Fruit fly (Drosophila melanogaster): ENCODE measurements around the gene Sbat.
A peak's percentile ranks its signal among the peaks of the same experiment; 100 is the strongest.

Gene Sbat

DNA sequence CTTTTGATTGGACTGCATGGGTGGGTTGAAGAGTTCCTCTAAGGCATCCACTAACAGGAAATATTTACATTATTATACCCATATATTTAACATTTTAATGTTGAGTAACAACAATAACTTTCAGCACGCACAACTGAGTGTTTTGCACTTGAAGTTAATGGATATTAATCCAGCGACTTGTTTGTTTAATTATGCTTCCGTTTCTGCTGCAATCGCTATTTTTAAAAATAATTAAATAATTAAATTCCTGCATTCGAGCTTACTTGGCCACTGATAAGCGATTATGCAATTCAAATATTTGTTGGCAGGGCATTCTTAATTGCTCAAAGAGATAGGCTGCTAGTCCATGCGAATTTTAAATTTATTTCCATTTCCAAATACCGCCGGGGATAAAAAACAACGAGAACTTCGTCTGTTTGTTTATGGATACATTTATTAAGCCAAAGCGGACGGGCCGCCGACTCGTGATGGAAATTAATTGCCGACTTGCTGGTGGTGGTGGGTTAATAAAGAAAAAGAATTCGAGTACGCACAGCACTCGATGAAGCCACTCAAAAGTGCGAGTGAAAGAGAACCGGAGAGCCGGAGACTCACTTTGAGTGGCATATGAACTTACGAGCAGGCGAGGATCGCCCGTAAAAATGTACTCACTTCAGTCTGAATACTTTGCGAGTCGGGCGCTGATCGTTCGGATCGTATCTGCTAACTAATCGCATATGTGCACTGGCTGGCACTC is 16.1 kb upstream of the Sbat start (continued):
- TF ChIP-seq CG11456 (GFP tag; IDR thresholded peaks at IDR 0.05) (no peak), sima (GFP tag; optimal IDR thresholded peaks at IDR 0.05) (no peak), br (optimal IDR thresholded peaks at IDR 0.05) (no peak), E2f2 (GFP tag; IDR thresholded peaks at IDR 0.05) (0 out of 2 replicates have a peak, but pooled peaks have one; percentile 9), CG12744 (GFP tag; optimal IDR thresholded peaks at IDR 0.05) (no peak), CG18262 (tag; optimal IDR thresholded peaks at IDR 0.05) (peak; percentile 40), CG15601 (tag; optimal IDR thresholded peaks at IDR 0.05) (no peak), pnt (GFP tag; optimal IDR thresholded peaks at IDR 0.05) (no peak), CG12219 (GFP tag; optimal IDR thresholded peaks at IDR 0.05) (peak; percentile 5), CG11093 (GFP tag; IDR thresholded peaks at IDR 0.05) (no peak), nau (GFP tag; optimal IDR thresholded peaks at IDR 0.05) (no peak), salm (tag; optimal IDR thresholded peaks at IDR 0.05) (no peak), CG2199 (GFP tag; IDR thresholded peaks at IDR 0.05) (0 out of 3 replicates have a peak, but pooled peaks have one; percentile 14), sna (GFP tag; IDR thresholded peaks at IDR 0.05; ENCODE audit: partially characterized antibody) (0 out of 2 replicates have a peak, but pooled peaks have one; percentile 39), ash1 (GFP tag; optimal IDR thresholded peaks at IDR 0.05) (no peak), pan (optimal IDR thresholded peaks at IDR 0.05) (no peak), pan (GFP tag; optimal IDR thresholded peaks at IDR 0.05 in 1 of 2, IDR thresholded peaks at IDR 0.05 in 1 of 2) (peak in 1 of 2 experiments; percentile 34), CG6854 (GFP tag; optimal IDR thresholded peaks at IDR 0.05) (peak; percentile 3), Jarid2 (GFP tag; optimal IDR thresholded peaks at IDR 0.05) (peak; percentile 88), CG18619 (GFP tag; optimal IDR thresholded peaks at IDR 0.05) (no peak), CG17361 (GFP tag; IDR thresholded peaks at IDR 0.05) (0 out of 3 replicates have a peak, but pooled peaks have one; percentile 28), CG16813 (GFP tag; IDR thresholded peaks at IDR 0.05; ENCODE audit: partially characterized antibody) (peak; percentile 43; the same call in 1 of the 3 replicates), grau (tag; optimal IDR thresholded peaks at IDR 0.05) (no peak), YL-1 (GFP tag; optimal IDR thresholded peaks at IDR 0.05) (no peak), CG1529 (GFP tag; optimal IDR thresholded peaks at IDR 0.05) (no peak), Taf1 (GFP tag; IDR thresholded peaks at IDR 0.05) (no peak), pum (GFP tag; optimal IDR thresholded peaks at IDR 0.05) (no peak), oc (tag; optimal IDR thresholded peaks at IDR 0.05) (no peak), onecut (GFP tag; IDR thresholded peaks at IDR 0.05) (no peak), Opbp (GFP tag; IDR thresholded peaks at IDR 0.05; ENCODE audit: partially characterized antibody) (peak; percentile 45; the same call in 1 of the 3 replicates), Med (GFP tag) (peak; percentile 77), CG34224 (GFP tag; IDR thresholded peaks at IDR 0.05; ENCODE audit: partially characterized antibody) (peak; percentile 58; the same call in 2 of the 3 replicates), CG18011 (GFP tag; optimal IDR thresholded peaks at IDR 0.05) (no peak), CG4730 (GFP tag; IDR thresholded peaks at IDR 0.05) (no peak), ac (GFP tag; optimal IDR thresholded peaks at IDR 0.05) (no peak), nmo (GFP tag; optimal IDR thresholded peaks at IDR 0.05) (peak; percentile 6), corto (GFP tag; optimal IDR thresholded peaks at IDR 0.05) (no peak), Nf-YA (GFP tag; IDR thresholded peaks at IDR 0.05) (no peak), fd102C (GFP tag; optimal IDR thresholded peaks at IDR 0.05) (no peak), Chrac-16 (GFP tag; optimal IDR thresholded peaks at IDR 0.05) (no peak), zfh1 (GFP tag; IDR thresholded peaks at IDR 0.05) (no peak), zfh2 (GFP tag; optimal IDR thresholded peaks at IDR 0.05) (no peak), NFAT (GFP tag; IDR thresholded peaks at IDR 0.05) (no peak), CG3163 (GFP tag; optimal IDR thresholded peaks at IDR 0.05) (peak; percentile 20), ewg (GFP tag; optimal IDR thresholded peaks at IDR 0.05) (no peak), Deaf1 (tag; optimal IDR thresholded peaks at IDR 0.05) (peak; percentile 76), Atf6 (GFP tag; IDR thresholded peaks at IDR 0.05) (peak; percentile 51; the same call in 1 of the 2 replicates), Atf-2 (GFP tag; optimal IDR thresholded peaks at IDR 0.05) (no peak), chif (GFP tag; optimal IDR thresholded peaks at IDR 0.05) (no peak), gsb (GFP tag; IDR thresholded peaks at IDR 0.05) (0 out of 2 replicates have a peak, but pooled peaks have one; percentile 31)
